Worm (Caenorhabditis elegans): ENCODE data around the gene Y67D8C.6.
A peak's percentile ranks its signal among the peaks of the same experiment; 100 is the strongest.

Gene Y67D8C.6

ce11 chrIV:3028842-3029241, 34.3 kb downstream of the Y67D8C.6 start, which contains the start of gene ndnf-1:
ndnf-1 (minus strand) TSS chrIV:3028942.
- TF ChIP-seq efl-3 (GFP tag; optimal IDR thresholded peaks at IDR 0.05) (no peak), ces-1 (GFP tag; optimal IDR thresholded peaks at IDR 0.05) (no peak), aha-1 (tag; optimal IDR thresholded peaks at IDR 0.05) (no peak)

ce11 chrIV:3025874-3026609, 37.1 kb downstream of the Y67D8C.6 start:
- peak in 1 of 2 experiments; percentile 18 for TF ChIP-seq efl-1 (optimal IDR thresholded peaks at IDR 0.05)
- peak in 1 of 2 experiments; percentile 45 for TF ChIP-seq efl-1 (GFP tag; optimal IDR thresholded peaks at IDR 0.05 in 1 of 2)
- TF ChIP-seq nhr-19 (GFP tag; conservative IDR thresholded peaks at IDR 0.05): peak; percentile 64
- TF ChIP-seq nhr-237 (tag; optimal IDR thresholded peaks at IDR 0.05): no peak
- TF ChIP-seq xbp-1 (tag; optimal IDR thresholded peaks at IDR 0.05): peak; percentile 6
- TF ChIP-seq nhr-71 (tag; optimal IDR thresholded peaks at IDR 0.05): peak; percentile 84
- peak; percentile 29 for TF ChIP-seq snu-23 (GFP tag; optimal IDR thresholded peaks at IDR 0.05)
- no peak for TF ChIP-seq elt-2 (tag; optimal IDR thresholded peaks at IDR 0.05)
- TF ChIP-seq nhr-85 (tag): no peak
- TF ChIP-seq Y116A8C.19 (tag; optimal IDR thresholded peaks at IDR 0.05; ENCODE audit: borderline replicate concordance): no peak
- peak; percentile 45 for TF ChIP-seq lin-14 (GFP tag; optimal IDR thresholded peaks at IDR 0.05)
- TF ChIP-seq unc-130 (tag; optimal IDR thresholded peaks at IDR 0.05): peak; percentile 72
- TF ChIP-seq nhr-20 (tag; optimal IDR thresholded peaks at IDR 0.05): peak; percentile 32
- no peak for TF ChIP-seq pax-3 (tag; optimal IDR thresholded peaks at IDR 0.05)
- peak; percentile 11 to 58 for TF ChIP-seq lsy-2 (tag; optimal IDR thresholded peaks at IDR 0.05)
- peak; percentile 89 for TF ChIP-seq rnt-1 (tag; optimal IDR thresholded peaks at IDR 0.05)
- TF ChIP-seq mdl-1 (tag; optimal IDR thresholded peaks at IDR 0.05): peak in 1 of 2 experiments; percentile 44
- TF ChIP-seq mef-2 (tag; optimal IDR thresholded peaks at IDR 0.05): peak; percentile 97

ce11 chrIV:3019438-3019837, 43.8 kb downstream of the Y67D8C.6 start, which contains the start of gene lin-22:
lin-22 (plus strand) TSS chrIV:3019738.
- TF ChIP-seq ztf-11 (tag; optimal IDR thresholded peaks at IDR 0.05) (no peak), nhr-237 (tag; optimal IDR thresholded peaks at IDR 0.05) (no peak), C16A3.4 (tag; optimal IDR thresholded peaks at IDR 0.05) (no peak), zip-4 (GFP tag; optimal IDR thresholded peaks at IDR 0.05) (no peak), efl-1 (optimal IDR thresholded peaks at IDR 0.05) (no peak), efl-1 (GFP tag; optimal IDR thresholded peaks at IDR 0.05 in 1 of 2) (no peak), lin-13 (GFP tag; optimal IDR thresholded peaks at IDR 0.05) (no peak), egl-27 (tag; optimal IDR thresholded peaks at IDR 0.05) (no peak), unc-62 (GFP tag; optimal IDR thresholded peaks at IDR 0.05) (no peak)

ce11 chrIV:3018588-3018987, 44.6 kb downstream of the Y67D8C.6 start:
- TF ChIP-seq nhr-77 (tag; optimal IDR thresholded peaks at IDR 0.05) (no peak), lsy-2 (tag; optimal IDR thresholded peaks at IDR 0.05) (peak in 1 of 2 experiments; percentile 68)

- TF ChIP-seq nhr-20 (tag; optimal IDR thresholded peaks at IDR 0.05) (no peak), nhr-85 (tag) (peak; percentile 60), pag-3 (tag; optimal IDR thresholded peaks at IDR 0.05; ENCODE audit: borderline replicate concordance, insufficient read depth) (no peak), unc-130 (tag; optimal IDR thresholded peaks at IDR 0.05) (no peak)
These were observed 47.0 kb downstream of the Y67D8C.6 start for ce11 chrIV:3016202-3016601.

ce11 chrIV:3014610-3015009, 48.6 kb downstream of the Y67D8C.6 start:
- TF ChIP-seq rnt-1 (tag; optimal IDR thresholded peaks at IDR 0.05) (peak; percentile 35), blmp-1 (tag; optimal IDR thresholded peaks at IDR 0.05) (peak; percentile 63), snu-23 (GFP tag; optimal IDR thresholded peaks at IDR 0.05) (peak; percentile 2), nhr-85 (tag) (peak; percentile 79), egl-27 (tag; optimal IDR thresholded peaks at IDR 0.05) (no peak), lin-14 (GFP tag; optimal IDR thresholded peaks at IDR 0.05) (peak; percentile 73), mep-1 (tag; optimal IDR thresholded peaks at IDR 0.05) (peak; percentile 31), ztf-4 (tag; optimal IDR thresholded peaks at IDR 0.05) (no peak), skn-1 (tag; optimal IDR thresholded peaks at IDR 0.05) (no peak)
